Fruit fly (Drosophila melanogaster): ENCODE measurements around the gene CG3402.
A peak's percentile ranks its signal among the peaks of the same experiment; 100 is the strongest.

The CG3402 gene

dm6 chr3L:618347-619272, 34.1 kb downstream of the CG3402 start:
- TF ChIP-seq rn (GFP tag; IDR thresholded peaks at IDR 0.05) (peak; percentile 18; the same call in 1 of the 2 replicates), EcR (GFP tag; optimal IDR thresholded peaks at IDR 0.05) (peak; percentile 88), CG34367 (tag; optimal IDR thresholded peaks at IDR 0.05) (peak; percentile 80), CG17806 (tag; optimal IDR thresholded peaks at IDR 0.05) (peak; percentile 79), CG12605 (GFP tag; IDR thresholded peaks at IDR 0.05) (no peak), Pif1A (GFP tag; optimal IDR thresholded peaks at IDR 0.05) (peak; percentile 81), CG15710 (tag; optimal IDR thresholded peaks at IDR 0.05) (peak; percentile 87), CG8301 (tag; optimal IDR thresholded peaks at IDR 0.05) (peak; percentile 82), CG14655 (GFP tag; optimal IDR thresholded peaks at IDR 0.05) (peak; percentile 92), CG32121 (GFP tag; IDR thresholded peaks at IDR 0.05) (no peak), gl (tag; optimal IDR thresholded peaks at IDR 0.05) (peak; percentile 4), CG4496 (GFP tag; IDR thresholded peaks at IDR 0.05) (no peak), CG9948 (tag; optimal IDR thresholded peaks at IDR 0.05) (peak; percentile 82), D1 (tag; optimal IDR thresholded peaks at IDR 0.05) (peak; percentile 65), CG13204 (GFP tag; optimal IDR thresholded peaks at IDR 0.05) (peak; percentile 38), Pif1B (GFP tag; optimal IDR thresholded peaks at IDR 0.05) (peak; percentile 78), fd96Ca (GFP tag; IDR thresholded peaks at IDR 0.05) (0 out of 3 replicates have a peak, but pooled peaks have one; percentile 57), Ets98B (GFP tag; IDR thresholded peaks at IDR 0.05) (peak; percentile 10; the same call in 1 of the 2 replicates), Snoo (tag; optimal IDR thresholded peaks at IDR 0.05) (peak; percentile 94), CG10348 (GFP tag; IDR thresholded peaks at IDR 0.05) (no peak), CG8159 (tag; optimal IDR thresholded peaks at IDR 0.05) (peak; percentile 90)

- TF ChIP-seq CG10348 (GFP tag; IDR thresholded peaks at IDR 0.05) (no peak), gl (tag; optimal IDR thresholded peaks at IDR 0.05) (no peak), CG9948 (tag; optimal IDR thresholded peaks at IDR 0.05) (no peak), CG13204 (GFP tag; optimal IDR thresholded peaks at IDR 0.05) (no peak), rn (GFP tag; IDR thresholded peaks at IDR 0.05) (no peak), CG15710 (tag; optimal IDR thresholded peaks at IDR 0.05) (no peak), Snoo (tag; optimal IDR thresholded peaks at IDR 0.05) (no peak), CG17806 (tag; optimal IDR thresholded peaks at IDR 0.05) (no peak), EcR (GFP tag; optimal IDR thresholded peaks at IDR 0.05) (no peak), CG34367 (tag; optimal IDR thresholded peaks at IDR 0.05) (no peak), CG4496 (GFP tag; IDR thresholded peaks at IDR 0.05) (no peak), CG32121 (GFP tag; IDR thresholded peaks at IDR 0.05) (no peak), Ets98B (GFP tag; IDR thresholded peaks at IDR 0.05) (no peak), CG14655 (GFP tag; optimal IDR thresholded peaks at IDR 0.05) (no peak), CG8159 (tag; optimal IDR thresholded peaks at IDR 0.05) (no peak), D1 (tag; optimal IDR thresholded peaks at IDR 0.05) (no peak), CG12605 (GFP tag; IDR thresholded peaks at IDR 0.05) (no peak), CG8301 (tag; optimal IDR thresholded peaks at IDR 0.05) (no peak)
Measured at dm6 chr3L:617926-618325, 34.8 kb downstream of the CG3402 start.

dm6 chr3L:616482-617148, 36.1 kb downstream of the CG3402 start:
- no peak for TF ChIP-seq CG34367 (tag; optimal IDR thresholded peaks at IDR 0.05)
- TF ChIP-seq fd96Ca (GFP tag; IDR thresholded peaks at IDR 0.05), result peak; percentile 89
- peak; percentile 25 for TF ChIP-seq CG13204 (GFP tag; optimal IDR thresholded peaks at IDR 0.05)
- no peak for TF ChIP-seq CG14655 (GFP tag; optimal IDR thresholded peaks at IDR 0.05)
- peak; percentile 34 for TF ChIP-seq EcR (GFP tag; optimal IDR thresholded peaks at IDR 0.05)
- peak; percentile 39; the same call in 1 of the 2 replicates for TF ChIP-seq CG12605 (GFP tag; IDR thresholded peaks at IDR 0.05)
- peak; percentile 65; the same call in 2 of the 3 replicates for TF ChIP-seq CG4496 (GFP tag; IDR thresholded peaks at IDR 0.05)
- peak; percentile 68 for TF ChIP-seq Ets98B (GFP tag; IDR thresholded peaks at IDR 0.05)
- peak; percentile 83 for TF ChIP-seq CG32121 (GFP tag; IDR thresholded peaks at IDR 0.05)
- TF ChIP-seq CG9948 (tag; optimal IDR thresholded peaks at IDR 0.05), result no peak

DNA sequence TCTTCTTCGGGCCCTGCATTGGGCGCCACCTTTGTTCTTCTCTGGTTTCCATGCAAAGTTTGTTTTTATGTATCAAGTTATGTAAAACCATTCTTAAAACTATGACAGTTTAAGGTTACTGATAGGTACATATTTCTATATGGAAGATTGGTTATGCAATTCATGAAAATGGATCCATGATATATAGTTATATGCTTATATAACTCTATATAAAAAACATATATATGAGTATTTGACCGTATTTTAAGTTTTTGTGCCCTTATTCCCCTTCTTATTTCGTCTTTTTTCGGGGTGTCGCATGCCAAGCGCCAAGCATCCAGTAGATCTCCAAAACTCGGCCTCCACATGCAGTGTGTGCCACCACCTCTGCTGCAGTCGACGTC, 36.6 kb downstream of the CG3402 start:
- TF ChIP-seq CG17806 (tag; optimal IDR thresholded peaks at IDR 0.05) (no peak), CG8159 (tag; optimal IDR thresholded peaks at IDR 0.05) (no peak), CG9948 (tag; optimal IDR thresholded peaks at IDR 0.05) (no peak), CG14655 (GFP tag; optimal IDR thresholded peaks at IDR 0.05) (no peak), CG10348 (GFP tag; IDR thresholded peaks at IDR 0.05) (no peak), D1 (tag; optimal IDR thresholded peaks at IDR 0.05) (no peak), gl (tag; optimal IDR thresholded peaks at IDR 0.05) (no peak), Ets98B (GFP tag; IDR thresholded peaks at IDR 0.05) (no peak), Pif1B (GFP tag; optimal IDR thresholded peaks at IDR 0.05) (no peak), fd96Ca (GFP tag; IDR thresholded peaks at IDR 0.05) (no peak), CG15710 (tag; optimal IDR thresholded peaks at IDR 0.05) (no peak), CG34367 (tag; optimal IDR thresholded peaks at IDR 0.05) (no peak), CG32121 (GFP tag; IDR thresholded peaks at IDR 0.05) (no peak), Snoo (tag; optimal IDR thresholded peaks at IDR 0.05) (no peak), Pif1A (GFP tag; optimal IDR thresholded peaks at IDR 0.05) (no peak), CG8301 (tag; optimal IDR thresholded peaks at IDR 0.05) (no peak)

DNA sequence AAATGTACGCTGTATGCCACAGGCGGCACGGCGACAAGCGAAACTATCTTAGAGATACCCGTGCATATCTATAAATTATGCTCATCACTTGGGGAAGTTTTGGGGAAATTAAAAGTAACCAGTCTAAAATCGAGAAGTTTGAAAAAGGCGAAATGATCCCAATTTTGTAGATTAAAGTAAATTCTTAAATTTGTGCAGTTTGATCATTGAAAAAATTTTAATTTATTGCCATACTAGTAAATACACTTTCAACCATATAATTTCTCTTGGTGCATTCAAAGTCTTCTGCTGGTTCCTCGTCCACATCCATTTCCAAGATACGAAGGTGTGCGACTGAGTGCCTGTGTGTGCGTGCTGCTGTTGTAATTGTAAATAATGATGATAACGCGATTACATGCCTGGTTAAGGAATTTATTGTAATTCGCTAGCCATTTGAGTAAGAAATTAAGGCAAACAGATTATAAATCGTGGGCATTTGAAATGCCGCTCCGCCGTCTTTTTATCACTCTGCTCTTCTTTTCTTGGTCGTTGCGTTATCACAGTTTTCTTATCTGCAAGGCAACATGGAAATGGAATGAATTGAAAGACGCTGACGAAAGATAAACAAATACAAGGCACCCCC, 37.1 kb downstream of the CG3402 start:
- peak; percentile 89 for TF ChIP-seq CG14655 (GFP tag; optimal IDR thresholded peaks at IDR 0.05)
- TF ChIP-seq D1 (tag; optimal IDR thresholded peaks at IDR 0.05), result peak; percentile 30
- TF ChIP-seq CG9948 (tag; optimal IDR thresholded peaks at IDR 0.05), result peak; percentile 67
- peak; percentile 55 for TF ChIP-seq CG15710 (tag; optimal IDR thresholded peaks at IDR 0.05)
- TF ChIP-seq Snoo (tag; optimal IDR thresholded peaks at IDR 0.05), result no peak
- TF ChIP-seq Pif1B (GFP tag; optimal IDR thresholded peaks at IDR 0.05), result peak; percentile 42
- TF ChIP-seq Pif1A (GFP tag; optimal IDR thresholded peaks at IDR 0.05), result peak; percentile 74
- no peak for TF ChIP-seq CG13204 (GFP tag; optimal IDR thresholded peaks at IDR 0.05)
- peak; percentile 85 for TF ChIP-seq CG4496 (GFP tag; IDR thresholded peaks at IDR 0.05)
- TF ChIP-seq EcR (GFP tag; optimal IDR thresholded peaks at IDR 0.05), result no peak
- peak; percentile 83 for TF ChIP-seq CG8301 (tag; optimal IDR thresholded peaks at IDR 0.05)
- TF ChIP-seq CG12605 (GFP tag; IDR thresholded peaks at IDR 0.05), result peak; percentile 66
- TF ChIP-seq gl (tag; optimal IDR thresholded peaks at IDR 0.05), result no peak
- peak; percentile 57 for TF ChIP-seq Ets98B (GFP tag; IDR thresholded peaks at IDR 0.05)
- peak; percentile 74 for TF ChIP-seq CG17806 (tag; optimal IDR thresholded peaks at IDR 0.05)
- TF ChIP-seq CG10348 (GFP tag; IDR thresholded peaks at IDR 0.05), result no peak
- peak; percentile 59 for TF ChIP-seq CG8159 (tag; optimal IDR thresholded peaks at IDR 0.05)
- peak; percentile 49 for TF ChIP-seq CG34367 (tag; optimal IDR thresholded peaks at IDR 0.05)
- peak; percentile 80 for TF ChIP-seq CG32121 (GFP tag; IDR thresholded peaks at IDR 0.05)
- peak; percentile 44; the same call in 1 of the 3 replicates for TF ChIP-seq fd96Ca (GFP tag; IDR thresholded peaks at IDR 0.05)
- TF ChIP-seq rn (GFP tag; IDR thresholded peaks at IDR 0.05), result 0 out of 2 replicates have a peak, but pooled peaks have one; percentile 23
